Fruit fly (Drosophila melanogaster): ENCODE measurements around the gene Sap47.

The Sap47 gene

DNA sequence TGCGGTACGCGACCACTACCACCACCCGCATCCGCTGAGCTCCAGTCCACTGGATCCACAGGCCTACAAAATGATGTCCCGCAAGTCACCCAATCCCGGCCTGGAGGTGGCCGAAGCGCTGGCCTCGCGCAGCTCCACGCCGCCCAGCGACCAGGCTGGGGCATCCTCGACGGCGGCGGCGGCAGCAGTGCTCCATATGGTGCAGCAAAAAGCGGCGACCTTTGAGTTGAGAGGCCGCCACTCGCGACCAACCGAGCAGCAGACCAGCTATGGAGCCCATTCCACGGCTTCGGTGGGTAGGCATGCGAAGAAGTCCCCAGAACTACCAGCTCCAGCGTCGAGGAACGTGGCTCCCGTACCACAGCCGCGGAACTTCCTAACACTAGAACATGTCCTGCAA, 4.8 kb upstream of the Sap47 start:
- no peak for TF ChIP-seq BEAF-32 (GFP tag; optimal IDR thresholded peaks at IDR 0.05)
- no peak for TF ChIP-seq row (GFP tag; IDR thresholded peaks at IDR 0.05)
- TF ChIP-seq B-H2 (GFP tag; optimal IDR thresholded peaks at IDR 0.05): no peak
- TF ChIP-seq luna (GFP tag; optimal IDR thresholded peaks at IDR 0.05): no peak
- no peak for TF ChIP-seq B-H1 (GFP tag; IDR thresholded peaks at IDR 0.05)
- no peak for TF ChIP-seq CG13123 (GFP tag; optimal IDR thresholded peaks at IDR 0.05)
- peak; percentile 54 for TF ChIP-seq Med (GFP tag)
- no peak for TF ChIP-seq Sox100B (GFP tag; optimal IDR thresholded peaks at IDR 0.05)
- TF ChIP-seq Ets65A (GFP tag): peak; percentile 55
- no peak for TF ChIP-seq caup (GFP tag; optimal IDR thresholded peaks at IDR 0.05; ENCODE audit: severe bottlenecking)
- TF ChIP-seq sisA (GFP tag; IDR thresholded peaks at IDR 0.05): 0 out of 2 replicates have a peak, but pooled peaks have one; percentile 23
- TF ChIP-seq Dip2 (GFP tag; IDR thresholded peaks at IDR 0.05): no peak
- no peak for TF ChIP-seq bab2 (GFP tag; optimal IDR thresholded peaks at IDR 0.05)
- TF ChIP-seq dmrt11E (tag; optimal IDR thresholded peaks at IDR 0.05): no peak
- no peak for TF ChIP-seq Adf1 (GFP tag; IDR thresholded peaks at IDR 0.05)
- no peak for TF ChIP-seq trh (GFP tag; optimal IDR thresholded peaks at IDR 0.05)
- no peak for TF ChIP-seq Meics (GFP tag; optimal IDR thresholded peaks at IDR 0.05)
- no peak for TF ChIP-seq CG3847 (GFP tag; IDR thresholded peaks at IDR 0.05)
- TF ChIP-seq CG2678 (tag; optimal IDR thresholded peaks at IDR 0.05): no peak
- TF ChIP-seq corto (GFP tag; optimal IDR thresholded peaks at IDR 0.05): no peak
- TF ChIP-seq Neu2 (GFP tag; optimal IDR thresholded peaks at IDR 0.05; ENCODE audit: borderline replicate concordance): no peak
- TF ChIP-seq CG7786 (GFP tag; optimal IDR thresholded peaks at IDR 0.05): no peak

DNA sequence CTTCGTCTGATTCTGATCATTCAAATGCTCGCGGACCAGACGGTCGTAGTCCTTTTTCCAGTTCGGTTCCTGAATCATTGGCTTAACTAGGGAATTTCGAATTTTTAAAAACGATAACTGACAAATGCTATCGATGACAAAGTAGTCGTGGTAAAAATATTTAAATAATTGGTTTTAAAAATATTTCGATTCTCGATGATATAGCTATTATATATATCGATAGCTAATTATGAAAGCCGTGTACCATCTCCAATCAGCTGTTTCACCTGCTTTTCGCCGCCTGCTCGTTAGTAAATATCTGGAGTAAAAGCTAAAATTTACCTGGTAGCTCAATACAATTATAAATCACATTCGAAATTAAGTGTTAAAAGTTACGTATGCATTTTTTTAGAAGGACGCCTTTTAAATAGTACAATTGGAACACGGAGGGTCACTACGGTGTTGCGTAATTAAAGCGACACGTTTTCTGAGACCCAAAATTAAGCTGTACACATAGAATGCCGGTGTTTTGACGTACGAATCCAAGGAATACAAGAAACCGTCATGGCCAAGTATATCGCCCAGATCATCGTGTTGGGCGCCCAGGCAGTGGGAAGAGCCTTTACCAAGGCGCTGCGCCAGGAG, 1.2 kb upstream of the Sap47 start, which contains the start of the genes CG5478 and blp:
TSS of gene CG5478 (minus strand) at position 126 of the 624 bp plus-strand sequence.
TSS of gene blp (plus strand) at position 239 of the 624 bp plus-strand sequence.
- no peak for TF ChIP-seq wor (GFP tag; IDR thresholded peaks at IDR 0.05)
- no peak for TF ChIP-seq CG4360 (GFP tag; IDR thresholded peaks at IDR 0.05)
- no peak for TF ChIP-seq ranshi (GFP tag; IDR thresholded peaks at IDR 0.05)
- peak; percentile 88 for TF ChIP-seq Opbp (GFP tag; IDR thresholded peaks at IDR 0.05; ENCODE audit: partially characterized antibody)
- no peak for TF ChIP-seq ham (GFP tag; IDR thresholded peaks at IDR 0.05)
- no peak for TF ChIP-seq Poxn (GFP tag; IDR thresholded peaks at IDR 0.05)
- TF ChIP-seq tup (GFP tag; optimal IDR thresholded peaks at IDR 0.05): no peak
- peak; percentile 92 for TF ChIP-seq bbx (GFP tag; IDR thresholded peaks at IDR 0.05; ENCODE audit: partially characterized antibody)
- TF ChIP-seq Hmx (GFP tag; optimal IDR thresholded peaks at IDR 0.05): no peak
- TF ChIP-seq tx (GFP tag; optimal IDR thresholded peaks at IDR 0.05): no peak
- peak; percentile 3 for TF ChIP-seq dm (GFP tag; optimal IDR thresholded peaks at IDR 0.05)
- peak; percentile 98 for TF ChIP-seq CG13287 (GFP tag; IDR thresholded peaks at IDR 0.05; ENCODE audit: partially characterized antibody)
- peak; percentile 85 for TF ChIP-seq CG16813 (GFP tag; IDR thresholded peaks at IDR 0.05; ENCODE audit: partially characterized antibody)
- peak; percentile 81 for TF ChIP-seq vnd (GFP tag; IDR thresholded peaks at IDR 0.05; ENCODE audit: partially characterized antibody)
- no peak for TF ChIP-seq CG10543 (GFP tag; optimal IDR thresholded peaks at IDR 0.05)
- no peak for TF ChIP-seq ac (GFP tag; optimal IDR thresholded peaks at IDR 0.05)
- TF ChIP-seq Camta (GFP tag; optimal IDR thresholded peaks at IDR 0.05): no peak
- TF ChIP-seq BtbVII (GFP tag; optimal IDR thresholded peaks at IDR 0.05): no peak
- TF ChIP-seq nerfin-1 (tag; optimal IDR thresholded peaks at IDR 0.05): no peak
- no peak for TF ChIP-seq CG3065 (GFP tag; optimal IDR thresholded peaks at IDR 0.05)
- peak; percentile 68 for TF ChIP-seq stwl (tag; optimal IDR thresholded peaks at IDR 0.05)
- no peak for TF ChIP-seq CG2120 (GFP tag; optimal IDR thresholded peaks at IDR 0.05)
- TF ChIP-seq corto (GFP tag; optimal IDR thresholded peaks at IDR 0.05): no peak
- no peak for TF ChIP-seq zf30C (GFP tag; optimal IDR thresholded peaks at IDR 0.05)
- TF ChIP-seq Hsf (GFP tag; optimal IDR thresholded peaks at IDR 0.05): no peak
- no peak for TF ChIP-seq CG17612 (GFP tag; IDR thresholded peaks at IDR 0.05)
- peak; percentile 69 for TF ChIP-seq CG2129 (GFP tag; IDR thresholded peaks at IDR 0.05; ENCODE audit: partially characterized antibody)
- TF ChIP-seq az2 (GFP tag; optimal IDR thresholded peaks at IDR 0.05): no peak
- no peak for TF ChIP-seq al (GFP tag; IDR thresholded peaks at IDR 0.05)
- no peak for TF ChIP-seq CG2678 (tag; optimal IDR thresholded peaks at IDR 0.05)
- no peak for TF ChIP-seq dimm (GFP tag; IDR thresholded peaks at IDR 0.05)

Data from whole organism, embryonic.